Fruit fly (Drosophila melanogaster): Measurements from ENCODE around the gene Clic.
A peak's percentile ranks its signal among the peaks of the same experiment; 100 is the strongest.

Clic gene

dm6 chrX:13783534-13783949 lies 38.6 kb downstream of the Clic start, which contains the start of gene inaE (continued):
- TF ChIP-seq CG7963 (GFP tag; IDR thresholded peaks at IDR 0.05; ENCODE audit: partially characterized antibody) = 0 out of 3 replicates have a peak, but pooled peaks have one; percentile 36
- TF ChIP-seq CG1233 (GFP tag; optimal IDR thresholded peaks at IDR 0.05) = peak; percentile 20
- TF ChIP-seq CG9797 (GFP tag; optimal IDR thresholded peaks at IDR 0.05) = peak; percentile 18
- TF ChIP-seq pb (GFP tag; optimal IDR thresholded peaks at IDR 0.05) = no peak
- peak; percentile 92 for TF ChIP-seq E2f2 (GFP tag; IDR thresholded peaks at IDR 0.05)
- peak; percentile 60; the same call in 1 of the 2 replicates for TF ChIP-seq vvl (GFP tag; IDR thresholded peaks at IDR 0.05)
- no peak for TF ChIP-seq CG14965 (GFP tag; optimal IDR thresholded peaks at IDR 0.05; ENCODE audit: borderline replicate concordance)
- no peak for TF ChIP-seq wek (GFP tag; optimal IDR thresholded peaks at IDR 0.05)
- no peak for TF ChIP-seq Dad (GFP tag; optimal IDR thresholded peaks at IDR 0.05)
- 0 out of 2 replicates have a peak, but pooled peaks have one; percentile 22 for TF ChIP-seq Rfx (GFP tag; IDR thresholded peaks at IDR 0.05)
- TF ChIP-seq CG12744 (GFP tag; optimal IDR thresholded peaks at IDR 0.05) = peak; percentile 16
- TF ChIP-seq CG15601 (tag; optimal IDR thresholded peaks at IDR 0.05) = peak; percentile 21
- no peak for TF ChIP-seq Gsc (GFP tag; IDR thresholded peaks at IDR 0.05)
- peak; percentile 3 for TF ChIP-seq sug (tag; optimal IDR thresholded peaks at IDR 0.05)
- no peak for TF ChIP-seq CG6683 (GFP tag; optimal IDR thresholded peaks at IDR 0.05)
- no peak for TF ChIP-seq Elba2 (GFP tag; optimal IDR thresholded peaks at IDR 0.05)
- TF ChIP-seq CG13894 (tag; optimal IDR thresholded peaks at IDR 0.05) = no peak
- TF ChIP-seq CG11504 (tag; optimal IDR thresholded peaks at IDR 0.05) = peak; percentile 16
- TF ChIP-seq CG6765 (GFP tag; optimal IDR thresholded peaks at IDR 0.05) = no peak
- peak; percentile 58 for TF ChIP-seq Ets65A (GFP tag)
- no peak for TF ChIP-seq CG18764 (GFP tag; optimal IDR thresholded peaks at IDR 0.05)
- TF ChIP-seq CG15696 (tag; optimal IDR thresholded peaks at IDR 0.05) = no peak
- no peak for TF ChIP-seq Rx (GFP tag; IDR thresholded peaks at IDR 0.05)
- TF ChIP-seq CG12769 (tag; optimal IDR thresholded peaks at IDR 0.05) = peak; percentile 28
- peak; percentile 88 for TF ChIP-seq ftz-f1 (GFP tag; optimal IDR thresholded peaks at IDR 0.05)
- peak; percentile 79 for TF ChIP-seq CG15514 (GFP tag; optimal IDR thresholded peaks at IDR 0.05)
- TF ChIP-seq hkb (optimal IDR thresholded peaks at IDR 0.05) = no peak
- TF ChIP-seq hkb (GFP tag; IDR thresholded peaks at IDR 0.05) = 0 out of 2 replicates have a peak, but pooled peaks have one; percentile 32
- no peak for TF ChIP-seq tx (GFP tag; optimal IDR thresholded peaks at IDR 0.05)
- no peak for TF ChIP-seq ERR (GFP tag; optimal IDR thresholded peaks at IDR 0.05)
- no peak for TF ChIP-seq stc (GFP tag; IDR thresholded peaks at IDR 0.05)
- no peak for TF ChIP-seq Fer3 (tag; optimal IDR thresholded peaks at IDR 0.05)
- TF ChIP-seq Nf-YC (tag; optimal IDR thresholded peaks at IDR 0.05) = peak; percentile 17
- TF ChIP-seq CG7786 (GFP tag; optimal IDR thresholded peaks at IDR 0.05) = no peak
- peak; percentile 63; the same call in 2 of the 3 replicates for TF ChIP-seq mld (GFP tag; IDR thresholded peaks at IDR 0.05; ENCODE audit: partially characterized antibody)
- no peak for TF ChIP-seq eve (GFP tag; optimal IDR thresholded peaks at IDR 0.05)
- TF ChIP-seq CG17912 (GFP tag; optimal IDR thresholded peaks at IDR 0.05) = peak; percentile 14
- no peak for TF ChIP-seq slou (GFP tag; optimal IDR thresholded peaks at IDR 0.05)
- TF ChIP-seq CG32532 (GFP tag; IDR thresholded peaks at IDR 0.05) = 0 out of 2 replicates have a peak, but pooled peaks have one; percentile 14
- TF ChIP-seq CG13424 (tag; optimal IDR thresholded peaks at IDR 0.05) = no peak
- TF ChIP-seq CG1792 (GFP tag; optimal IDR thresholded peaks at IDR 0.05) = no peak
- TF ChIP-seq CG17568 (GFP tag; optimal IDR thresholded peaks at IDR 0.05) = no peak
- no peak for TF ChIP-seq Atf3 (GFP tag; optimal IDR thresholded peaks at IDR 0.05)
- no peak for TF ChIP-seq CG13624 (GFP tag; optimal IDR thresholded peaks at IDR 0.05)
- TF ChIP-seq otp (GFP tag; IDR thresholded peaks at IDR 0.05) = no peak
- TF ChIP-seq psq (GFP tag; optimal IDR thresholded peaks at IDR 0.05) = no peak
- TF ChIP-seq CG5953 (GFP tag; IDR thresholded peaks at IDR 0.05) = no peak
- TF ChIP-seq onecut (GFP tag; IDR thresholded peaks at IDR 0.05) = peak; percentile 13; the same call in 1 of the 2 replicates
- TF ChIP-seq Deaf1 (tag; optimal IDR thresholded peaks at IDR 0.05) = peak; percentile 10
- peak; percentile 45; the same call in 1 of the 2 replicates for TF ChIP-seq CG1024 (GFP tag; IDR thresholded peaks at IDR 0.05)
- TF ChIP-seq CTCF (GFP tag; optimal IDR thresholded peaks at IDR 0.05) = peak; percentile 12
- peak; percentile 72 for TF ChIP-seq HLH4C (GFP tag; IDR thresholded peaks at IDR 0.05; ENCODE audit: partially characterized antibody)
